Fruit fly (Drosophila melanogaster): ENCODE results near the gene wrm1.
A peak's percentile ranks its signal among the peaks of the same experiment; 100 is the strongest.

Gene wrm1

DNA sequence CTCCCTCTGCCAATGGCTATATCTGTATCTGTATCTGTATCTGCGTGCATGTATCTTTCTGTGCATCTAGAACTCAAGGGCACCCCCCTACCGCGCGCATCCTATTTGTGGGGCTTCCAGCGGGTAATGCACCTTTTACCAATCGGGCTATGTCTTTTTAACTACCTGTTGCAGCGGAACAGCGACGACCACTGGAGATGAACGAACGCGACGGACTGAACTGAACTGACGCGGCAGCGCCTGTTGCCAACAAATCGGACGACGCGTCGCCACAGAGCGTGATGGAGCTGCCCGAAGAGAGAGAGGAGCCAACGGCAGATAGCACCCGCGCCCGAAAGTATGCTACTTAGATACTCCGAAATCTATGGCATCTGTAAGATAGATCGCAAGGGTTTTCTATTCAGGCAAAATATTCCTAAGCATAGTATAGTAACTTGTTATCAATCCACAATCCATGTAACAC lies 10.0 kb upstream of the wrm1 start, which contains the start of gene Cln7 (continued):
- 0 out of 4 replicates have a peak, but pooled peaks have one; percentile 24 for TF ChIP-seq Dll (GFP tag; IDR thresholded peaks at IDR 0.05; ENCODE audit: partially characterized antibody)
- peak in 1 of 2 experiments; percentile 46 for TF ChIP-seq insv (GFP tag; optimal IDR thresholded peaks at IDR 0.05)
- TF ChIP-seq CG18262 (tag; optimal IDR thresholded peaks at IDR 0.05): peak; percentile 39
- peak; percentile 42 for TF ChIP-seq CG10147 (GFP tag; optimal IDR thresholded peaks at IDR 0.05)
- TF ChIP-seq CG3281 (GFP tag; optimal IDR thresholded peaks at IDR 0.05): peak; percentile 64
- peak; percentile 73 for TF ChIP-seq CG8290 (GFP tag; optimal IDR thresholded peaks at IDR 0.05)
- peak; percentile 73 to 93 for TF ChIP-seq CG8290 (tag; optimal IDR thresholded peaks at IDR 0.05)
- TF ChIP-seq mam (GFP tag; optimal IDR thresholded peaks at IDR 0.05): no peak
- TF ChIP-seq Atf-2 (GFP tag; optimal IDR thresholded peaks at IDR 0.05): no peak
- TF ChIP-seq Spps (tag; optimal IDR thresholded peaks at IDR 0.05): no peak
- no peak for TF ChIP-seq prd (optimal IDR thresholded peaks at IDR 0.05)
- no peak for TF ChIP-seq prd (GFP tag; IDR thresholded peaks at IDR 0.05)
- TF ChIP-seq CG14710 (tag; optimal IDR thresholded peaks at IDR 0.05): peak; percentile 20
- peak; percentile 51 for TF ChIP-seq CG15514 (GFP tag; optimal IDR thresholded peaks at IDR 0.05)
- peak; percentile 89 for TF ChIP-seq kni (GFP tag; optimal IDR thresholded peaks at IDR 0.05)
- TF ChIP-seq CG18599 (GFP tag; optimal IDR thresholded peaks at IDR 0.05): peak; percentile 31
- peak; percentile 1 for TF ChIP-seq CG31365 (tag; optimal IDR thresholded peaks at IDR 0.05)
- TF ChIP-seq CG8359 (GFP tag; optimal IDR thresholded peaks at IDR 0.05; ENCODE audit: borderline replicate concordance): peak; percentile 2
- no peak for TF ChIP-seq CG4328 (GFP tag; optimal IDR thresholded peaks at IDR 0.05)
- peak; percentile 39 for TF ChIP-seq CG2875 (GFP tag; optimal IDR thresholded peaks at IDR 0.05)
- TF ChIP-seq CG2199 (GFP tag; IDR thresholded peaks at IDR 0.05): peak; percentile 84; the same call in 2 of the 3 replicates
- no peak for TF ChIP-seq CG15073 (GFP tag; optimal IDR thresholded peaks at IDR 0.05)
- peak; percentile 8 for TF ChIP-seq pfk (GFP tag; optimal IDR thresholded peaks at IDR 0.05)
- peak; percentile 42; the same call in 1 of the 2 replicates for TF ChIP-seq ara (GFP tag; IDR thresholded peaks at IDR 0.05)
- TF ChIP-seq Hmx (GFP tag; optimal IDR thresholded peaks at IDR 0.05): no peak
- peak; percentile 53 for TF ChIP-seq CG17385 (GFP tag; optimal IDR thresholded peaks at IDR 0.05)
- TF ChIP-seq PHDP (tag; optimal IDR thresholded peaks at IDR 0.05): peak; percentile 50
- TF ChIP-seq Lpt (GFP tag; optimal IDR thresholded peaks at IDR 0.05): no peak
- peak; percentile 59 for TF ChIP-seq CG3163 (GFP tag; optimal IDR thresholded peaks at IDR 0.05)
- no peak for TF ChIP-seq CG17328 (GFP tag; IDR thresholded peaks at IDR 0.05)
- peak; percentile 30 for TF ChIP-seq Side (GFP tag; optimal IDR thresholded peaks at IDR 0.05)
- peak; percentile 59 for TF ChIP-seq lab (GFP tag; optimal IDR thresholded peaks at IDR 0.05)
- peak; percentile 43 for TF ChIP-seq CG17829 (tag; optimal IDR thresholded peaks at IDR 0.05)
- no peak for TF ChIP-seq Hsf (GFP tag; optimal IDR thresholded peaks at IDR 0.05)
- peak; percentile 69 for TF ChIP-seq CG34376 (GFP tag; optimal IDR thresholded peaks at IDR 0.05)
- TF ChIP-seq CG13296 (GFP tag; optimal IDR thresholded peaks at IDR 0.05): peak; percentile 66
- no peak for TF ChIP-seq pan (optimal IDR thresholded peaks at IDR 0.05)
- peak in 1 of 2 experiments; percentile 17 for TF ChIP-seq pan (GFP tag; optimal IDR thresholded peaks at IDR 0.05 in 1 of 2, IDR thresholded peaks at IDR 0.05 in 1 of 2)
- TF ChIP-seq stc (GFP tag; IDR thresholded peaks at IDR 0.05): peak; percentile 57; the same call in 1 of the 2 replicates
- peak; percentile 67; the same call in 2 of the 3 replicates for TF ChIP-seq Opbp (GFP tag; IDR thresholded peaks at IDR 0.05; ENCODE audit: partially characterized antibody)
- TF ChIP-seq ato (GFP tag; IDR thresholded peaks at IDR 0.05; ENCODE audit: partially characterized antibody): peak; percentile 41; the same call in 1 of the 2 replicates
- TF ChIP-seq NFAT (GFP tag; IDR thresholded peaks at IDR 0.05): peak; percentile 50; the same call in 1 of the 2 replicates
- TF ChIP-seq CG15479 (GFP tag; optimal IDR thresholded peaks at IDR 0.05): no peak
- no peak for TF ChIP-seq toy (GFP tag; IDR thresholded peaks at IDR 0.05)
- TF ChIP-seq CG12744 (GFP tag; optimal IDR thresholded peaks at IDR 0.05): no peak
- TF ChIP-seq wek (GFP tag; optimal IDR thresholded peaks at IDR 0.05): peak; percentile 48
- peak; percentile 49; the same call in 1 of the 2 replicates for TF ChIP-seq ap (GFP tag; IDR thresholded peaks at IDR 0.05)
- TF ChIP-seq onecut (GFP tag; IDR thresholded peaks at IDR 0.05): peak; percentile 55
- peak; percentile 52; the same call in 1 of the 3 replicates for TF ChIP-seq CG34422 (GFP tag; IDR thresholded peaks at IDR 0.05)
- no peak for TF ChIP-seq CG3995 (GFP tag; optimal IDR thresholded peaks at IDR 0.05)

Data from whole organism, embryonic.